Fruit fly (Drosophila melanogaster) whole organism, adult: ENCODE results near the gene Nop56.

Source experiments
- CG14711 ChIP-seq: fragments of 200-800 bp; sonication (Bioruptor generic); optimal IDR thresholded peaks from 2 replicates; lab custom pipeline; 2018; ENCODE audit warnings: missing biosample characterization, mild to moderate bottlenecking, missing genetic modification characterization, moderate library complexity
- CG1620 ChIP-seq: fragments of 200-800 bp; sonication (Bioruptor generic); optimal IDR thresholded peaks from 2 replicates; lab custom pipeline; 2016; ENCODE audit warnings: missing biosample characterization, missing genetic modification characterization
- CG5204 ChIP-seq: fragments of 200-800 bp; sonication (Bioruptor generic); optimal IDR thresholded peaks from 2 replicates; lab custom pipeline; 2016; ENCODE audit warnings: missing biosample characterization, missing genetic modification characterization
- CG7045 ChIP-seq: fragments of 200-800 bp; sonication (Bioruptor generic); optimal IDR thresholded peaks from 2 replicates; lab custom pipeline; 2017; ENCODE audit warnings: missing biosample characterization, mild to moderate bottlenecking, missing genetic modification characterization
- Clk ChIP-seq: fragments of 200-800 bp; sonication (Bioruptor generic); optimal IDR thresholded peaks from 2 replicates; lab custom pipeline; 2017; ENCODE audit warnings: missing biosample characterization, missing genetic modification characterization
- Crg-1 ChIP-seq: fragments of 200-800 bp; sonication (Bioruptor generic); optimal IDR thresholded peaks from 2 replicates; lab custom pipeline; 2016; ENCODE audit warnings: missing biosample characterization, missing genetic modification characterization
- Mnt ChIP-seq: fragments of 200-800 bp; sonication (Bioruptor generic); optimal IDR thresholded peaks from 2 replicates; lab custom pipeline; 2016; ENCODE audit warnings: missing biosample characterization, mild to moderate bottlenecking, missing genetic modification characterization
- bab1 ChIP-seq: fragments of 200-800 bp; sonication (Bioruptor generic); optimal IDR thresholded peaks from 3 replicates; lab custom pipeline; 2019; ENCODE audit warnings: missing biosample characterization, mild to moderate bottlenecking, missing genetic modification characterization, moderate library complexity
- cic ChIP-seq: fragments of 200-800 bp; sonication (Bioruptor generic); optimal IDR thresholded peaks from 2 replicates; lab custom pipeline; 2017; ENCODE audit warnings: missing biosample characterization, mild to moderate bottlenecking, missing genetic modification characterization, moderate library complexity
- cnc ChIP-seq, 2 experiments: fragments of >200 bp; optimal IDR thresholded peaks; 2 replicates each; lab custom pipeline; 2017
- kay ChIP-seq: fragments of 200-800 bp; sonication (Bioruptor generic); peaks from one replicate; lab custom pipeline; 2016; ENCODE audit warnings: missing biosample characterization, missing genetic modification characterization, borderline replicate concordance
- pad ChIP-seq: fragments of 200-800 bp; sonication (Bioruptor generic); optimal IDR thresholded peaks from 3 replicates; lab custom pipeline; 2017; ENCODE audit warnings: missing biosample characterization, missing genetic modification characterization, mild to moderate bottlenecking, moderate library complexity, missing genetic modification reagents
- tj ChIP-seq: fragments of 200-800 bp; sonication (Bioruptor generic); optimal IDR thresholded peaks from 3 replicates; lab custom pipeline; 2017; ENCODE audit warnings: missing biosample characterization, mild to moderate bottlenecking, missing genetic modification characterization, moderate library complexity
- toe ChIP-seq: fragments of 200-800 bp; sonication (Bioruptor generic); optimal IDR thresholded peaks from 2 replicates; lab custom pipeline; 2016; ENCODE audit warnings: missing biosample characterization, missing genetic modification characterization

- TF ChIP-seq CG7045 (GFP tag; lab: Kevin White, UChicago) (no peak), cic (GFP tag; lab: Kevin White, UChicago) (no peak), CG5204 (GFP tag; lab: Kevin White, UChicago) (no peak), Mnt (GFP tag; lab: Kevin White, UChicago) (no peak), bab1 (GFP tag; lab: Kevin White, UChicago) (no peak), toe (GFP tag; lab: Kevin White, UChicago) (no peak), kay (GFP tag; lab: Kevin White, UChicago) (no peak), CG1620 (no peak), cnc (optimal IDR thresholded peaks at IDR 0.05; lab: Kevin White, UChicago) (no peak), tj (GFP tag; lab: Kevin White, UChicago) (no peak), CG14711 (tag; lab: Kevin White, UChicago) (no peak), Crg-1 (GFP tag; lab: Kevin White, UChicago) (no peak), Clk (no peak), pad (GFP tag; lab: Kevin White, UChicago) (no peak)
Measured at dm6 chr3R:22381735-22382134, 39.1 kb downstream of the Nop56 start, which contains the start of gene Gpdh3.
